Fruit fly (Drosophila melanogaster) S2 (cell line): Measurements from ENCODE around the gene Tat.

Source experiments
- CG8478 ChIP-seq: fragments of >200 bp; optimal IDR thresholded peaks from 2 replicates; lab custom pipeline; 2018
- CTCF ChIP-seq, 2 experiments: fragments of >200 bp; optimal IDR thresholded peaks; 2 replicates each; lab custom pipeline; 2018

- TF ChIP-seq CG8478 (lab: Kevin White, UChicago): no peak
- TF ChIP-seq CTCF (optimal IDR thresholded peaks at IDR 0.05; lab: Kevin White, UChicago): no peak
Observed at dm6 chrX:14215834-14216233, 45.2 kb upstream of the Tat start.
